Worm (Caenorhabditis elegans): ENCODE measurements around the gene larp-1.

ce11 chrIII:5036158-5036557 lies 18.7 kb upstream of the larp-1 start, which contains the start of gene C45G9.6:
- TF ChIP-seq hlh-4 (tag; optimal IDR thresholded peaks at IDR 0.05): no peak
- no peak for TF ChIP-seq zag-1 (tag; optimal IDR thresholded peaks at IDR 0.05)
- no peak for TF ChIP-seq nhr-12 (tag; optimal IDR thresholded peaks at IDR 0.05)
- no peak for TF ChIP-seq unc-62 (GFP tag; optimal IDR thresholded peaks at IDR 0.05)
- TF ChIP-seq skn-1 (tag; optimal IDR thresholded peaks at IDR 0.05): no peak
- TF ChIP-seq snu-23 (GFP tag; optimal IDR thresholded peaks at IDR 0.05): no peak
- no peak for TF ChIP-seq nhr-71 (tag; optimal IDR thresholded peaks at IDR 0.05)
- TF ChIP-seq elt-2 (tag; optimal IDR thresholded peaks at IDR 0.05): no peak
- no peak for TF ChIP-seq nhr-84 (tag; optimal IDR thresholded peaks at IDR 0.05)
- TF ChIP-seq ama-1 (optimal IDR thresholded peaks at IDR 0.05): no peak
- no peak for TF ChIP-seq snpc-4 (tag; optimal IDR thresholded peaks at IDR 0.05)
- no peak for TF ChIP-seq fkh-10 (GFP tag; optimal IDR thresholded peaks at IDR 0.05)
- no peak for TF ChIP-seq nhr-237 (tag; optimal IDR thresholded peaks at IDR 0.05)

Data from whole organism, L1 larva.